Worm (Caenorhabditis elegans): ENCODE measurements around the gene lst-2.

DNA sequence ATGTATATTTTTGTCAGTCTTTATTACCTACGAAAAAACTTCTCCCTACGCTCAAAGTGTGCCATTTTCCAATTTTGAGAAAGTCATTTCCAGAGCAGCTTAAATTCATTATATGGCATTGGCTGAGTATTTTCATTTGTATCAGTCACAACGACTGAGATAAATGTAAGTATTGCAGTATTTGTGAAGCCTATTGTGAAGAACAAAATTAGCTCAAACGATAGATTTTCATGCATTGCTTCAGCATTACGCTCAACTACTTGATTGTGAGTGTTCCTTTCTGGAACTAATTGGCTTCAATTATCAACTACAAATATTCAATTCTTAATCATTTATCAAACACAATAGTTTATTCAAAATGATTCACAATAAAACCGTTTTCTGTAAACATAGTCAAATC lies 5.5 kb downstream of the lst-2 start, which contains the start of gene R160.12:
- TF ChIP-seq T22C8.4 (GFP tag; IDR thresholded peaks at IDR 0.05) (no peak), flt-1 (GFP tag; IDR thresholded peaks at IDR 0.05) (no peak), ref-1 (GFP tag; conservative IDR thresholded peaks at IDR 0.05) (no peak), cog-1 (tag; optimal IDR thresholded peaks at IDR 0.05) (no peak), tab-1 (GFP tag; IDR thresholded peaks at IDR 0.05) (no peak), ztf-29 (GFP tag; IDR thresholded peaks at IDR 0.05) (no peak), ztf-23 (GFP tag; IDR thresholded peaks at IDR 0.05) (no peak), klf-2 (GFP tag; conservative IDR thresholded peaks at IDR 0.05) (no peak)
